Fruit fly (Drosophila melanogaster) whole organism, embryonic: ENCODE results near the gene Spf45.

Experiments
- Adf1 ChIP-seq: fragments of 200-800 bp; sonication (Bioruptor generic); IDR thresholded peaks from 2 replicates; pipeline ENCODE4 v1.3.6; 2022; ENCODE audit warnings: missing biosample characterization, missing genetic modification characterization
- Atf3 ChIP-seq: fragments of 200-800 bp; sonication (Bioruptor generic); optimal IDR thresholded peaks from 3 replicates; lab custom pipeline; 2016; ENCODE audit warnings: missing biosample characterization, missing genetic modification characterization
- CG1024 ChIP-seq: fragments of 200-800 bp; sonication (Bioruptor generic); IDR thresholded peaks from 2 replicates; pipeline ENCODE4 v1.3.6; 2022; ENCODE audit warnings: missing biosample characterization, missing genetic modification characterization
- CG11456 ChIP-seq: fragments of 200-800 bp; sonication (Bioruptor generic); IDR thresholded peaks from 3 replicates; pipeline ENCODE4 v1.3.6; 2022; ENCODE audit warnings: missing biosample characterization, missing genetic modification characterization
- CG12299 ChIP-seq: fragments of 200-800 bp; sonication (Bioruptor generic); optimal IDR thresholded peaks from 2 replicates; lab custom pipeline; 2018; ENCODE audit warnings: missing biosample characterization, mild to moderate bottlenecking, missing genetic modification characterization
- CG15269 ChIP-seq: fragments of 200-800 bp; sonication (Bioruptor generic); optimal IDR thresholded peaks from 2 replicates; lab custom pipeline; 2018; ENCODE audit warnings: missing biosample characterization, mild to moderate bottlenecking, missing genetic modification characterization, moderate library complexity
- CG1603 ChIP-seq: fragments of 200-800 bp; sonication (Bioruptor generic); optimal IDR thresholded peaks from 2 replicates; lab custom pipeline; 2019; ENCODE audit warnings: missing biosample characterization, mild to moderate bottlenecking, missing genetic modification characterization, moderate library complexity
- CG16779 ChIP-seq: fragments of 200-800 bp; sonication (Bioruptor generic); IDR thresholded peaks from 2 replicates; pipeline ENCODE4 v1.3.6; 2022; ENCODE audit warnings: missing biosample characterization, missing genetic modification characterization
- CG17802 ChIP-seq: fragments of 200-800 bp; sonication (Bioruptor generic); optimal IDR thresholded peaks from 2 replicates; lab custom pipeline; 2018; ENCODE audit warnings: missing biosample characterization, mild to moderate bottlenecking, missing genetic modification characterization, moderate library complexity
- CG18476 ChIP-seq: fragments of 200-800 bp; sonication (Bioruptor generic); optimal IDR thresholded peaks from 2 replicates; lab custom pipeline; 2016; ENCODE audit warnings: missing biosample characterization, mild to moderate bottlenecking, missing genetic modification characterization
- CG2199 ChIP-seq: fragments of 200-800 bp; sonication (Bioruptor generic); IDR thresholded peaks from 3 replicates; pipeline ENCODE4 v1.3.6; 2022; ENCODE audit warnings: missing biosample characterization, missing genetic modification characterization
- CG30020 ChIP-seq: fragments of 200-800 bp; optimal IDR thresholded peaks from 2 replicates; lab custom pipeline; 2019; ENCODE audit warnings: missing biosample characterization, mild to moderate bottlenecking, missing genetic modification characterization, moderate library complexity
- CG3163 ChIP-seq: fragments of 200-800 bp; sonication (Bioruptor generic); optimal IDR thresholded peaks from 3 replicates; lab custom pipeline; 2016; ENCODE audit warnings: missing biosample characterization, missing genetic modification characterization
- CG34224 ChIP-seq: fragments of 200-800 bp; sonication (Bioruptor generic); IDR thresholded peaks from 3 replicates; pipeline ENCODE4 v1.3.6; 2022; ENCODE audit warnings: missing biosample characterization, missing genetic modification characterization; ENCODE audit not compliant: partially characterized antibody
- CG8089 ChIP-seq: fragments of 200-800 bp; sonication (Bioruptor generic); optimal IDR thresholded peaks from 3 replicates; lab custom pipeline; 2016; ENCODE audit warnings: missing biosample characterization, missing genetic modification characterization
- CG8290 ChIP-seq, 3 experiments: fragments of 200-800 bp; sonication (Bioruptor generic); optimal IDR thresholded peaks; 2 replicates each; lab custom pipeline; 2016 to 2019; ENCODE audit warnings: missing biosample characterization in 3 of 3, missing genetic modification characterization in 3 of 3, mild to moderate bottlenecking in 2 of 3, moderate library complexity in 1 of 3
- CG9727 ChIP-seq: fragments of 200-800 bp; sonication (Bioruptor generic); optimal IDR thresholded peaks from 3 replicates; lab custom pipeline; 2017; ENCODE audit warnings: missing biosample characterization, mild to moderate bottlenecking, missing genetic modification characterization
- CG9797 ChIP-seq: fragments of 200-800 bp; sonication (Bioruptor generic); optimal IDR thresholded peaks from 3 replicates; lab custom pipeline; 2018; ENCODE audit warnings: missing biosample characterization, mild to moderate bottlenecking, missing genetic modification characterization
- CkIIα-i1 ChIP-seq: fragments of 200-800 bp; sonication (Bioruptor generic); IDR thresholded peaks from 2 replicates; pipeline ENCODE4 v1.3.6; 2022; ENCODE audit warnings: missing biosample characterization, missing genetic modification characterization
- D19B ChIP-seq: fragments of 200-800 bp; sonication (Bioruptor generic); optimal IDR thresholded peaks from 2 replicates; lab custom pipeline; 2017; ENCODE audit warnings: missing biosample characterization, mild to moderate bottlenecking, missing genetic modification characterization
- Doc2 ChIP-seq: fragments of 200-800 bp; sonication (Bioruptor generic); IDR thresholded peaks from 2 replicates; pipeline ENCODE4 v1.3.6; 2022; ENCODE audit warnings: missing biosample characterization, missing genetic modification characterization
- Drgx ChIP-seq: fragments of 200-800 bp; sonication (Bioruptor generic); IDR thresholded peaks from 2 replicates; pipeline ENCODE4 v1.3.6; 2022; ENCODE audit warnings: missing biosample characterization, missing genetic modification characterization
- Elba2 ChIP-seq: fragments of 200-800 bp; sonication (Bioruptor generic); optimal IDR thresholded peaks from 3 replicates; lab custom pipeline; 2016; ENCODE audit warnings: missing biosample characterization, missing genetic modification characterization
- Fer1 ChIP-seq: fragments of 200-800 bp; sonication (Bioruptor generic); optimal IDR thresholded peaks from 2 replicates; lab custom pipeline; 2017; ENCODE audit warnings: missing biosample characterization, mild to moderate bottlenecking, missing genetic modification characterization
- HLH4C ChIP-seq: fragments of 200-800 bp; sonication (Bioruptor generic); IDR thresholded peaks from 3 replicates; pipeline ENCODE4 v1.3.6; 2022; ENCODE audit warnings: missing biosample characterization, missing genetic modification characterization; ENCODE audit not compliant: partially characterized antibody
- Hmx ChIP-seq: fragments of 200-800 bp; sonication (Bioruptor generic); optimal IDR thresholded peaks from 2 replicates; lab custom pipeline; 2016; ENCODE audit warnings: missing biosample characterization, missing genetic modification characterization
- Hr3 ChIP-seq: fragments of 200-800 bp; sonication (Bioruptor generic); optimal IDR thresholded peaks from 3 replicates; lab custom pipeline; 2016; ENCODE audit warnings: missing biosample characterization, missing genetic modification characterization
- Hr78 ChIP-seq, 2 experiments: fragments of 200-800 bp in 1 of 2; fragments of >200 bp in 1 of 2; sonication (Bioruptor generic) in 1 of 2; optimal IDR thresholded peaks; 2 replicates each; lab custom pipeline; 2017 to 2019; ENCODE audit warnings: missing biosample characterization in 2 of 2, missing genetic modification characterization in 2 of 2, mild to moderate bottlenecking in 1 of 2, moderate library complexity in 1 of 2
- Hsf ChIP-seq: fragments of 200-800 bp; sonication (Bioruptor generic); optimal IDR thresholded peaks from 3 replicates; lab custom pipeline; 2016; ENCODE audit warnings: missing biosample characterization, missing genetic modification characterization
- Lhr ChIP-seq: fragments of 200-800 bp; sonication (Bioruptor generic); optimal IDR thresholded peaks from 3 replicates; lab custom pipeline; 2017; ENCODE audit warnings: mild to moderate bottlenecking, missing biosample characterization, missing genetic modification reagents, missing genetic modification characterization
- Lim3 ChIP-seq: fragments of 200-800 bp; sonication (Bioruptor generic); IDR thresholded peaks from 2 replicates; pipeline ENCODE4 v1.3.6; 2022; ENCODE audit warnings: missing biosample characterization, missing genetic modification characterization
- MBD-R2 ChIP-seq: fragments of 200-800 bp; sonication (Bioruptor generic); IDR thresholded peaks from 2 replicates; pipeline ENCODE4 v1.3.6; 2022; ENCODE audit warnings: missing biosample characterization, missing genetic modification characterization
- Myb ChIP-seq: fragments of 200-800 bp; sonication (Bioruptor generic); optimal IDR thresholded peaks from 2 replicates; lab custom pipeline; 2016; ENCODE audit warnings: missing biosample characterization, missing genetic modification characterization
- Nf-YB ChIP-seq: fragments of 200-800 bp; sonication (Bioruptor generic); optimal IDR thresholded peaks from 3 replicates; lab custom pipeline; 2019; ENCODE audit warnings: missing biosample characterization, mild to moderate bottlenecking, missing genetic modification characterization, moderate library complexity
- Ssrp ChIP-seq: fragments of 200-800 bp; sonication (Bioruptor generic); optimal IDR thresholded peaks from 2 replicates; lab custom pipeline; 2018; ENCODE audit warnings: missing biosample characterization, mild to moderate bottlenecking, missing genetic modification characterization, moderate library complexity
- cg ChIP-seq: fragments of 200-800 bp; sonication (Bioruptor generic); optimal IDR thresholded peaks from 3 replicates; lab custom pipeline; 2019; ENCODE audit warnings: missing biosample characterization, mild to moderate bottlenecking, missing genetic modification characterization, moderate library complexity
- crol ChIP-seq: fragments of 200-800 bp; sonication (Bioruptor generic); IDR thresholded peaks from 2 replicates; pipeline ENCODE4 v1.3.6; 2022; ENCODE audit warnings: missing biosample characterization, missing genetic modification characterization
- eyg ChIP-seq: fragments of 200-800 bp; sonication (Bioruptor generic); optimal IDR thresholded peaks from 3 replicates; lab custom pipeline; 2016; ENCODE audit warnings: missing biosample characterization, missing genetic modification characterization
- gce ChIP-seq: fragments of 200-800 bp; sonication (Bioruptor generic); IDR thresholded peaks from 3 replicates; pipeline ENCODE4 v1.3.6; 2022; ENCODE audit warnings: missing biosample characterization, missing genetic modification characterization
- grau ChIP-seq: fragments of 200-800 bp; optimal IDR thresholded peaks from 3 replicates; lab custom pipeline; 2019; ENCODE audit warnings: missing biosample characterization, mild to moderate bottlenecking, missing genetic modification characterization, moderate library complexity
- hth ChIP-seq: fragments of >200 bp; optimal IDR thresholded peaks from 2 replicates; lab custom pipeline; 2017; ENCODE audit warnings: inconsistent platforms
- lola ChIP-seq, 3 experiments: fragments of >200 bp in 2 of 3; fragments of 200-800 bp in 1 of 3; sonication (Bioruptor generic) in 1 of 3; optimal IDR thresholded peaks; 2 replicates each; lab custom pipeline; 2017 to 2019; ENCODE audit warnings: missing biosample characterization in 3 of 3, missing genetic modification characterization in 3 of 3, mild to moderate bottlenecking in 1 of 3, moderate library complexity in 1 of 3
- maf-S ChIP-seq: fragments of 200-800 bp; sonication (Bioruptor generic); optimal IDR thresholded peaks from 2 replicates; lab custom pipeline; 2016; ENCODE audit warnings: missing biosample characterization, missing genetic modification characterization
- mld ChIP-seq: fragments of 200-800 bp; sonication (Bioruptor generic); IDR thresholded peaks from 3 replicates; pipeline ENCODE4 v1.3.6; 2022; ENCODE audit warnings: missing biosample characterization, missing genetic modification characterization; ENCODE audit not compliant: partially characterized antibody
- pfk ChIP-seq: fragments of 200-800 bp; sonication (Bioruptor generic); optimal IDR thresholded peaks from 2 replicates; lab custom pipeline; 2018; ENCODE audit warnings: missing biosample characterization, mild to moderate bottlenecking, missing genetic modification characterization, moderate library complexity
- sim ChIP-seq: fragments of 200-800 bp; sonication (Bioruptor generic); IDR thresholded peaks from 2 replicates; pipeline ENCODE4 v1.3.6; 2022; ENCODE audit warnings: missing biosample characterization, missing genetic modification characterization
- slbo ChIP-seq: fragments of 200-800 bp; sonication (Bioruptor generic); IDR thresholded peaks from 2 replicates; pipeline ENCODE4 v1.3.6; 2022; ENCODE audit warnings: missing biosample characterization, missing genetic modification characterization
- zfh1 ChIP-seq: fragments of 200-800 bp; sonication (Bioruptor generic); IDR thresholded peaks from 3 replicates; pipeline ENCODE4 v1.3.6; 2022; ENCODE audit warnings: missing biosample characterization, missing genetic modification characterization

Gene Spf45

dm6 chr2L:23065176-23065575, 3.0 kb downstream of the Spf45 start (continued):
- peak; percentile 14 for TF ChIP-seq CG8290 (GFP tag; optimal IDR thresholded peaks at IDR 0.05; lab: Kevin White, UChicago)
- no peak for TF ChIP-seq CG8290 (tag; optimal IDR thresholded peaks at IDR 0.05; lab: Kevin White, UChicago)
- no peak for TF ChIP-seq HLH4C
- TF ChIP-seq Elba2 (GFP tag; lab: Kevin White, UChicago), result no peak
- TF ChIP-seq Lhr, result peak; percentile 32
- TF ChIP-seq CG1603, result peak; percentile 94
- TF ChIP-seq Atf3 (GFP tag; lab: Kevin White, UChicago), result no peak
- TF ChIP-seq D19B (GFP tag; lab: Kevin White, UChicago), result no peak
- peak; percentile 66 for TF ChIP-seq CG8089 (GFP tag; lab: Kevin White, UChicago)
- TF ChIP-seq zfh1, result no peak
- TF ChIP-seq CG18476, result no peak
- TF ChIP-seq Hr78 (GFP tag; optimal IDR thresholded peaks at IDR 0.05; lab: Kevin White, UChicago), result no peak
- peak; percentile 94 for TF ChIP-seq CG17802 (tag; lab: Kevin White, UChicago)
- TF ChIP-seq CG3163 (GFP tag; lab: Kevin White, UChicago), result no peak
- no peak for TF ChIP-seq CG16779 (GFP tag; lab: Robert Waterston, UW)
- TF ChIP-seq CG1024 (GFP tag; lab: Robert Waterston, UW), result peak; percentile 87
- TF ChIP-seq cg (GFP tag; lab: Kevin White, UChicago), result no peak
- no peak for TF ChIP-seq Myb (GFP tag; lab: Kevin White, UChicago)
- no peak for TF ChIP-seq grau (tag; lab: Kevin White, UChicago)
- TF ChIP-seq CG12299 (tag; lab: Kevin White, UChicago), result no peak
- TF ChIP-seq MBD-R2, result 0 out of 2 replicates have a peak, but pooled peaks have one; percentile 24
- TF ChIP-seq hth, result no peak
- TF ChIP-seq pfk (GFP tag; lab: Kevin White, UChicago), result peak; percentile 41
- no peak for TF ChIP-seq Lim3 (GFP tag; lab: Robert Waterston, UW)
- no peak for TF ChIP-seq Fer1 (GFP tag; lab: Kevin White, UChicago)
- no peak for TF ChIP-seq lola (GFP tag; optimal IDR thresholded peaks at IDR 0.05; lab: Kevin White, UChicago)
- TF ChIP-seq crol (GFP tag; lab: Robert Waterston, UW), result no peak
- no peak for TF ChIP-seq CG9797 (GFP tag; lab: Kevin White, UChicago)
- no peak for TF ChIP-seq gce (GFP tag; lab: Robert Waterston, UW)
- no peak for TF ChIP-seq CG15269 (tag; lab: Kevin White, UChicago)
- no peak for TF ChIP-seq maf-S (GFP tag; lab: Kevin White, UChicago)

dm6 chr2L:23025815-23026214, 42.4 kb downstream of the Spf45 start, which contains the start of gene Cht10:
TSS of gene Cht10 (minus strand) at chr2L:23025915.
- TF ChIP-seq CG9727 (GFP tag; lab: Kevin White, UChicago), result no peak
- TF ChIP-seq Hr3 (GFP tag; lab: Kevin White, UChicago), result no peak
- no peak for TF ChIP-seq CkIIα-i1 (GFP tag; lab: Robert Waterston, UW)
- no peak for TF ChIP-seq eyg (GFP tag; lab: Kevin White, UChicago)
- TF ChIP-seq Adf1 (GFP tag; lab: Robert Waterston, UW), result no peak

- TF ChIP-seq Ssrp (tag; lab: Kevin White, UChicago) (no peak), CG11456 (GFP tag; lab: Robert Waterston, UW) (no peak), sim (GFP tag; lab: Robert Waterston, UW) (no peak), mld (GFP tag; lab: Robert Waterston, UW) (peak; percentile 60; the same call in 1 of the 3 replicates), CG30020 (tag; lab: Kevin White, UChicago) (peak; percentile 40), Drgx (GFP tag; lab: Robert Waterston, UW) (no peak), Hsf (GFP tag; lab: Kevin White, UChicago) (no peak), slbo (GFP tag; lab: Robert Waterston, UW) (no peak), CG34224 (GFP tag; lab: Robert Waterston, UW) (no peak), Doc2 (GFP tag; lab: Robert Waterston, UW) (no peak), CG2199 (0 out of 3 replicates have a peak, but pooled peaks have one; percentile 57), Nf-YB (GFP tag; lab: Kevin White, UChicago) (no peak), CG8089 (GFP tag; lab: Kevin White, UChicago) (peak; percentile 50), Hmx (GFP tag; lab: Kevin White, UChicago) (no peak)
Measured at dm6 chr2L:23025386-23025785, 42.8 kb downstream of the Spf45 start.
